Worm (Caenorhabditis elegans): ENCODE measurements around the gene aak-1.

Gene aak-1

ce11 chrIII:8737391-8737790 lies 23.5 kb downstream of the aak-1 start:
- TF ChIP-seq nhr-21 (tag; optimal IDR thresholded peaks at IDR 0.05) = no peak
- peak; percentile 12 for TF ChIP-seq C34F6.9 (tag; optimal IDR thresholded peaks at IDR 0.05)
- no peak for TF ChIP-seq nhr-23 (tag; optimal IDR thresholded peaks at IDR 0.05)

DNA sequence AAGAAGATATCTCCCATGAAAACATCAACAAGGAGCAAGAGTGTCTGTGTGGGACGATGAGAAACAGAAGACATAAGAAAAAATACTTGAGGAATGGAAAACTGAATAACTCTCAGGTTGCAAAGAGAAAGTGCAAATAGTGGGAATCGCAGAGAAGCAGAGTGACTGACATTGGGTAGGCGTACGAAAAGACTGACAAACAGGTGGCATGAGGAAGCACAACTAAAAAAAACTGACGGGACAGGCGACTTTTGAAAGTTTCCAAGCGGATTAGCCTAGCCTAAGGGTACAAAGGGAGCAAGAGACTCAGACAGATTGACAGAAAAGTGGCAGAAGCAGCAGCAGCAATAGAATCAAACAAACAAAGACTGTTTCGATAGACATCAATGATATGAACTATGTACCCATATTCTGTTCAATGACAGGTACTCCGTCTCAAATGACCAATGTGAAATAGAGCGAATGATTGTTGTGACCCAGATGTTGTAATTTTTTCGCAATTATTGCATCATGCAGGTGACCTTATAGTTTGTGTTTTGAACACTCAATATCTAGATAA lies 26.5 kb downstream of the aak-1 start:
- TF ChIP-seq crh-2 (tag; optimal IDR thresholded peaks at IDR 0.05) (peak; percentile 40), snpc-4 (tag; optimal IDR thresholded peaks at IDR 0.05) (no peak), lin-11 (tag; optimal IDR thresholded peaks at IDR 0.05) (no peak), skn-1 (tag; optimal IDR thresholded peaks at IDR 0.05) (no peak), ZK546.5 (tag; optimal IDR thresholded peaks at IDR 0.05) (no peak), C34F6.9 (tag; optimal IDR thresholded peaks at IDR 0.05) (peak; percentile 34), ceh-82 (tag; optimal IDR thresholded peaks at IDR 0.05) (no peak), sma-9 (GFP tag; optimal IDR thresholded peaks at IDR 0.05) (peak; percentile 70), sma-9 (tag; optimal IDR thresholded peaks at IDR 0.05) (no peak), unc-55 (GFP tag; optimal IDR thresholded peaks at IDR 0.05) (peak; percentile 35), ztf-4 (tag; optimal IDR thresholded peaks at IDR 0.05) (peak; percentile 57), nhr-237 (tag; optimal IDR thresholded peaks at IDR 0.05) (no peak), fos-1 (tag; optimal IDR thresholded peaks at IDR 0.05) (peak; percentile 26), sma-3 (GFP tag; optimal IDR thresholded peaks at IDR 0.05) (no peak), elt-3 (tag; optimal IDR thresholded peaks at IDR 0.05) (no peak), R02D3.7 (tag; optimal IDR thresholded peaks at IDR 0.05) (no peak), mdl-1 (tag; optimal IDR thresholded peaks at IDR 0.05) (no peak), egl-27 (tag; optimal IDR thresholded peaks at IDR 0.05) (no peak), elt-1 (tag; optimal IDR thresholded peaks at IDR 0.05) (no peak), ama-1 (optimal IDR thresholded peaks at IDR 0.05) (no peak), nhr-25 (tag; optimal IDR thresholded peaks at IDR 0.05) (peak; percentile 61), aly-2 (tag; optimal IDR thresholded peaks at IDR 0.05) (no peak), nhr-129 (tag; optimal IDR thresholded peaks at IDR 0.05) (peak; percentile 98), lsy-2 (tag; optimal IDR thresholded peaks at IDR 0.05) (peak in 1 of 2 experiments; percentile 32), blmp-1 (tag; optimal IDR thresholded peaks at IDR 0.05; ENCODE audit: insufficient read depth) (peak; percentile 32), F13H6.1 (tag; optimal IDR thresholded peaks at IDR 0.05) (peak; percentile 86), gmeb-1 (tag; optimal IDR thresholded peaks at IDR 0.05) (no peak), ztf-11 (tag; optimal IDR thresholded peaks at IDR 0.05) (no peak), nhr-11 (tag; optimal IDR thresholded peaks at IDR 0.05) (no peak), ztf-1 (GFP tag; conservative IDR thresholded peaks at IDR 0.05) (no peak), zag-1 (tag; optimal IDR thresholded peaks at IDR 0.05) (no peak), ceh-16 (tag; optimal IDR thresholded peaks at IDR 0.05) (no peak), mbf-1 (tag; optimal IDR thresholded peaks at IDR 0.05) (no peak), mab-5 (tag; optimal IDR thresholded peaks at IDR 0.05) (no peak), sem-4 (tag; optimal IDR thresholded peaks at IDR 0.05) (no peak), lin-39 (tag; optimal IDR thresholded peaks at IDR 0.05) (no peak), nhr-10 (tag; optimal IDR thresholded peaks at IDR 0.05) (no peak), unc-39 (tag; optimal IDR thresholded peaks at IDR 0.05) (no peak), lin-13 (GFP tag; optimal IDR thresholded peaks at IDR 0.05) (no peak), peb-1 (tag; optimal IDR thresholded peaks at IDR 0.05) (no peak), nhr-21 (tag; optimal IDR thresholded peaks at IDR 0.05) (no peak), nhr-77 (tag; optimal IDR thresholded peaks at IDR 0.05) (no peak), alr-1 (tag; optimal IDR thresholded peaks at IDR 0.05) (no peak), unc-62 (GFP tag; optimal IDR thresholded peaks at IDR 0.05) (no peak), nhr-6 (tag; optimal IDR thresholded peaks at IDR 0.05) (peak; percentile 32), nhr-23 (tag; optimal IDR thresholded peaks at IDR 0.05) (no peak), nhr-12 (tag; optimal IDR thresholded peaks at IDR 0.05) (no peak), Y55F3AM.14 (GFP tag; optimal IDR thresholded peaks at IDR 0.05) (no peak), dmd-4 (tag; optimal IDR thresholded peaks at IDR 0.05) (no peak)

Measured in whole organism, L2 larva.